Fruit fly (Drosophila melanogaster): Measurements from ENCODE around the gene MtnD.

DNA sequence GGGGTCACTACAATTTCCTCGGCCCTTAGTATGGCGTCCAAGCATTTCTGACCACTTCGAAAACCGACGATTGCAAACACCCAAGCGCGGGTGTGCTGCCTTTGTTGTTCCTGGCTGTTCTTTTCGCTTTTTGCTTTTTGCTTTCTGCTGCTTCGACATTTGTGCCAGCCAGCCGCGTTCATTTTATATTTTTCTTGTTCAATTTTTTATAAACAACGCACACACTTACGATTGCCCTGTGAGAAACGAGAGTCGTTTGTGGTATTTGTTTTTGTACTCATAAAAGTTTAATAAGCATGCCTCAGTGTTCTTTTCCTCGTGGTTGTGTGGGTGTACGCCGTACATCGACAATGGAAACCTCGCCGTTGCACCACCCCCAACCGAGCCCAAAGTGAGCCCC lies 13.0 kb downstream of the MtnD start:
- no peak for TF ChIP-seq psq (optimal IDR thresholded peaks at IDR 0.05)
- TF ChIP-seq usp (GFP tag; optimal IDR thresholded peaks at IDR 0.05): no peak
- TF ChIP-seq CG8478 (optimal IDR thresholded peaks at IDR 0.05): no peak
- no peak for TF ChIP-seq EcR (GFP tag; optimal IDR thresholded peaks at IDR 0.05)
- TF ChIP-seq pan (optimal IDR thresholded peaks at IDR 0.05): no peak
- TF ChIP-seq Dll (optimal IDR thresholded peaks at IDR 0.05): no peak

All from whole organism.